Fruit fly (Drosophila melanogaster): ENCODE results near the gene SoYb.

- no peak for TF ChIP-seq CG10348 (GFP tag; IDR thresholded peaks at IDR 0.05)
- no peak for TF ChIP-seq CG8301 (tag; optimal IDR thresholded peaks at IDR 0.05)
- TF ChIP-seq CG12605 (GFP tag; IDR thresholded peaks at IDR 0.05) = no peak; the same call in 1 of the 2 replicates
Measured at dm6 chr2L:10004574-10004973, 2.0 kb upstream of the SoYb start.
